Worm (Caenorhabditis elegans) whole organism, late embryonic: ENCODE data around the gene srv-17.

Experiments
- C08G9.2 ChIP-seq: sonication (generic microtip); optimal IDR thresholded peaks from 2 replicates; lab custom pipeline; 2016; ENCODE audit warnings: mild to moderate bottlenecking, missing genetic modification characterization, moderate library complexity, missing compliant biosample characterization
- K02D7.2 ChIP-seq: sonication (generic microtip); optimal IDR thresholded peaks from 2 replicates; lab custom pipeline; 2017; ENCODE audit warnings: mild to moderate bottlenecking, missing genetic modification characterization, missing compliant biosample characterization
- T23F11.4 ChIP-seq: fragments of 200-800 bp; sonication (Bioruptor generic); optimal IDR thresholded peaks from 2 replicates; lab custom pipeline; 2018; ENCODE audit warnings: mild to moderate bottlenecking, missing genetic modification characterization, missing compliant biosample characterization
- Y22D7AL.16 ChIP-seq: sonication (generic microtip); optimal IDR thresholded peaks from 2 replicates; lab custom pipeline; 2016; ENCODE audit warnings: missing genetic modification characterization, missing compliant biosample characterization
- ceh-14 ChIP-seq: sonication (generic microtip); optimal IDR thresholded peaks from 2 replicates; lab custom pipeline; 2016; ENCODE audit warnings: missing genotype, missing genetic modification characterization, missing compliant biosample characterization
- ceh-2 ChIP-seq: sonication (generic microtip); optimal IDR thresholded peaks from 2 replicates; lab custom pipeline; 2016; ENCODE audit warnings: missing genotype, missing genetic modification characterization, missing compliant biosample characterization
- ceh-22 ChIP-seq: sonication (generic microtip); optimal IDR thresholded peaks from 2 replicates; lab custom pipeline; 2017; ENCODE audit warnings: missing biosample characterization, missing genetic modification characterization
- ceh-24 ChIP-seq: sonication (generic microtip); optimal IDR thresholded peaks from 2 replicates; lab custom pipeline; 2016; ENCODE audit warnings: mild to moderate bottlenecking, missing genetic modification characterization, missing compliant biosample characterization
- ceh-30 ChIP-seq: fragments of 150-350 bp; optimal IDR thresholded peaks from 2 replicates; lab custom pipeline; 2014; ENCODE audit warnings: missing biosample characterization, missing genetic modification characterization
- ceh-31 ChIP-seq: sonication (generic microtip); optimal IDR thresholded peaks from 2 replicates; lab custom pipeline; 2016; ENCODE audit warnings: missing genetic modification characterization, missing compliant biosample characterization
- ceh-34 ChIP-seq: sonication (generic microtip); optimal IDR thresholded peaks from 2 replicates; lab custom pipeline; 2016; ENCODE audit warnings: mild to moderate bottlenecking, missing genetic modification characterization, missing compliant biosample characterization
- ceh-48 ChIP-seq: sonication (generic microtip); optimal IDR thresholded peaks from 2 replicates; lab custom pipeline; 2016; ENCODE audit warnings: missing genetic modification characterization, inconsistent platforms, missing compliant biosample characterization
- ceh-6 ChIP-seq: fragments of 200-800 bp; sonication (Bioruptor generic); optimal IDR thresholded peaks from 2 replicates; lab custom pipeline; 2018; ENCODE audit warnings: mild to moderate bottlenecking, missing genetic modification characterization, missing compliant biosample characterization
- ceh-9 ChIP-seq: sonication (generic microtip); optimal IDR thresholded peaks from 2 replicates; lab custom pipeline; 2016; ENCODE audit warnings: mild to moderate bottlenecking, missing genetic modification characterization, inconsistent platforms, missing compliant biosample characterization
- che-1 ChIP-seq: sonication (generic microtip); optimal IDR thresholded peaks from 2 replicates; lab custom pipeline; 2016; ENCODE audit warnings: mild to moderate bottlenecking, missing genetic modification characterization, missing compliant biosample characterization
- dmd-4 ChIP-seq: sonication (generic microtip); optimal IDR thresholded peaks from 2 replicates; lab custom pipeline; 2016; ENCODE audit warnings: borderline replicate concordance, missing genetic modification characterization, missing compliant biosample characterization
- elt-4 ChIP-seq: sonication (generic microtip); optimal IDR thresholded peaks from 2 replicates; lab custom pipeline; 2016; ENCODE audit warnings: missing genetic modification characterization, missing compliant biosample characterization
- eyg-1 ChIP-seq: sonication (generic microtip); optimal IDR thresholded peaks from 2 replicates; lab custom pipeline; 2016; ENCODE audit warnings: missing genotype, missing genetic modification characterization, missing compliant biosample characterization
- fax-1 ChIP-seq: sonication (generic microtip); optimal IDR thresholded peaks from 2 replicates; lab custom pipeline; 2016; ENCODE audit warnings: missing genotype, missing genetic modification characterization, missing compliant biosample characterization
- fkh-10 ChIP-seq: fragments of 150-350 bp; optimal IDR thresholded peaks from 2 replicates; lab custom pipeline; 2014; ENCODE audit warnings: missing biosample characterization, missing genetic modification reagents, missing genetic modification characterization
- fkh-6 ChIP-seq: sonication (generic microtip); optimal IDR thresholded peaks from 2 replicates; lab custom pipeline; 2016; ENCODE audit warnings: missing genetic modification characterization, missing compliant biosample characterization
- hlh-13 ChIP-seq: fragments of 200-800 bp; sonication (Bioruptor generic); optimal IDR thresholded peaks from 2 replicates; lab custom pipeline; 2018; ENCODE audit warnings: mild to moderate bottlenecking, missing genetic modification characterization, missing compliant biosample characterization
- hlh-30 ChIP-seq: sonication (generic microtip); optimal IDR thresholded peaks from 2 replicates; lab custom pipeline; 2017; ENCODE audit warnings: antibody characterized with exemption, missing genetic modification characterization, missing compliant biosample characterization; ENCODE audit not compliant: insufficient read depth
- hlh-8 ChIP-seq: sonication (generic microtip); optimal IDR thresholded peaks from 2 replicates; lab custom pipeline; 2016; ENCODE audit warnings: missing genotype, missing genetic modification characterization, missing compliant biosample characterization
- lim-6 ChIP-seq: sonication (generic microtip); optimal IDR thresholded peaks from 2 replicates; lab custom pipeline; 2016; ENCODE audit warnings: missing genetic modification characterization, missing compliant biosample characterization
- lin-11 ChIP-seq: fragments of 200-800 bp; sonication (Bioruptor generic); optimal IDR thresholded peaks from 2 replicates; lab custom pipeline; 2018; ENCODE audit warnings: mild to moderate bottlenecking, missing genetic modification characterization, missing compliant biosample characterization
- mec-3 ChIP-seq: sonication (generic microtip); optimal IDR thresholded peaks from 2 replicates; lab custom pipeline; 2016; ENCODE audit warnings: borderline replicate concordance, missing genetic modification characterization, missing compliant biosample characterization
- nfya-1 ChIP-seq: sonication (generic microtip); optimal IDR thresholded peaks from 2 replicates; lab custom pipeline; 2017; ENCODE audit warnings: missing genetic modification characterization, mild to moderate bottlenecking, missing compliant biosample characterization, antibody characterized with exemption, moderate library complexity
- nhr-11 ChIP-seq: fragments of 150-350 bp; optimal IDR thresholded peaks from 2 replicates; lab custom pipeline; 2014; ENCODE audit warnings: missing biosample characterization, missing genetic modification characterization
- npax-4 ChIP-seq: sonication (generic microtip); optimal IDR thresholded peaks from 2 replicates; lab custom pipeline; 2016; ENCODE audit warnings: missing genetic modification characterization, missing compliant biosample characterization
- odd-2 ChIP-seq: sonication (generic microtip); optimal IDR thresholded peaks from 2 replicates; lab custom pipeline; 2017; ENCODE audit warnings: antibody characterized with exemption, mild to moderate bottlenecking, missing genetic modification characterization, missing compliant biosample characterization
- pha-2 ChIP-seq: sonication (generic microtip); optimal IDR thresholded peaks from 2 replicates; lab custom pipeline; 2017; ENCODE audit warnings: mild to moderate bottlenecking, missing genetic modification characterization, missing compliant biosample characterization
- pha-4 ChIP-seq: fragments of 150-350 bp; optimal IDR thresholded peaks from 2 replicates; lab custom pipeline; 2018; ENCODE audit warnings: missing biosample characterization, missing genetic modification reagents, missing genetic modification characterization
- pqm-1 ChIP-seq: sonication (generic microtip); optimal IDR thresholded peaks from 2 replicates; lab custom pipeline; 2016; ENCODE audit warnings: missing genetic modification characterization, missing compliant biosample characterization
- pros-1 ChIP-seq: fragments of 150-350 bp; optimal IDR thresholded peaks from 2 replicates; lab custom pipeline; 2014; ENCODE audit warnings: missing biosample characterization, missing genetic modification reagents, missing genetic modification characterization
- rnt-1 ChIP-seq: sonication (generic microtip); optimal IDR thresholded peaks from 2 replicates; lab custom pipeline; 2016; ENCODE audit warnings: missing genetic modification characterization, missing compliant biosample characterization
- syd-9 ChIP-seq: sonication (generic microtip); optimal IDR thresholded peaks from 2 replicates; lab custom pipeline; 2016; ENCODE audit warnings: mild to moderate bottlenecking, missing genetic modification characterization, moderate library complexity, missing compliant biosample characterization
- tbx-2 ChIP-seq: sonication (generic microtip); optimal IDR thresholded peaks from 2 replicates; lab custom pipeline; 2016; ENCODE audit warnings: missing genetic modification characterization, missing compliant biosample characterization
- unc-86 ChIP-seq: sonication (generic microtip); optimal IDR thresholded peaks from 2 replicates; lab custom pipeline; 2016; ENCODE audit warnings: missing genetic modification characterization, missing compliant biosample characterization
- ztf-16 ChIP-seq: sonication (generic microtip); optimal IDR thresholded peaks from 2 replicates; lab custom pipeline; 2017; ENCODE audit warnings: missing genetic modification characterization, missing compliant biosample characterization

srv-17 gene

ce11 chrIV:5867189-5867588 lies 2.8 kb downstream of the srv-17 start, which contains the start of gene C06E7.88:
Gene C06E7.88 (minus strand): TSS chrIV:5867289.
- no peak for TF ChIP-seq lin-11 (tag; lab: Kevin White, UChicago)
- TF ChIP-seq ceh-6 = no peak
- TF ChIP-seq T23F11.4 (GFP tag; lab: Kevin White, UChicago) = no peak
- no peak for TF ChIP-seq rnt-1 (tag; lab: Kevin White, UChicago)
- no peak for TF ChIP-seq fkh-6 (tag; lab: Kevin White, UChicago)
- no peak for TF ChIP-seq ceh-22 (tag; lab: Kevin White, UChicago)
- no peak for TF ChIP-seq lim-6 (tag; lab: Kevin White, UChicago)
- TF ChIP-seq ceh-34 (tag; lab: Kevin White, UChicago) = no peak
- no peak for TF ChIP-seq nhr-11 (tag; lab: Kevin White, UChicago)
- TF ChIP-seq hlh-13 (GFP tag; lab: Kevin White, UChicago) = no peak
- no peak for TF ChIP-seq odd-2
- TF ChIP-seq ceh-24 (tag; lab: Kevin White, UChicago) = no peak
- no peak for TF ChIP-seq fkh-10 (GFP tag; lab: Kevin White, UChicago)
- TF ChIP-seq unc-86 (tag; lab: Kevin White, UChicago) = no peak
- no peak for TF ChIP-seq hlh-30 (tag; lab: Kevin White, UChicago)
- TF ChIP-seq mec-3 (tag; lab: Kevin White, UChicago) = no peak
- no peak for TF ChIP-seq ceh-9 (tag; lab: Kevin White, UChicago)

- TF ChIP-seq npax-4 (tag; lab: Kevin White, UChicago) = no peak
- TF ChIP-seq ztf-16 (tag; lab: Kevin White, UChicago) = no peak
- no peak for TF ChIP-seq ceh-30 (tag; lab: Kevin White, UChicago)
- no peak for TF ChIP-seq elt-4 (tag; lab: Kevin White, UChicago)
- no peak for TF ChIP-seq ceh-48 (tag; lab: Kevin White, UChicago)
- no peak for TF ChIP-seq fax-1 (tag; lab: Kevin White, UChicago)
- TF ChIP-seq syd-9 (tag; lab: Kevin White, UChicago) = no peak
- TF ChIP-seq fkh-6 (tag; lab: Kevin White, UChicago) = no peak
- no peak for TF ChIP-seq ceh-9 (tag; lab: Kevin White, UChicago)
- no peak for TF ChIP-seq hlh-8
- TF ChIP-seq rnt-1 (tag; lab: Kevin White, UChicago) = no peak
- no peak for TF ChIP-seq K02D7.2
- no peak for TF ChIP-seq che-1 (tag; lab: Kevin White, UChicago)
- TF ChIP-seq pqm-1 = no peak
- TF ChIP-seq ceh-14 (tag; lab: Kevin White, UChicago) = no peak
Observed at ce11 chrIV:5865818-5866217, 4.2 kb downstream of the srv-17 start, which contains the start of gene spe-27. Gene spe-27 (minus strand): TSS chrIV:5865918.

ce11 chrIV:5860762-5861161 lies 9.2 kb downstream of the srv-17 start:
- no peak for TF ChIP-seq unc-86 (tag; lab: Kevin White, UChicago)
- TF ChIP-seq pros-1 = peak; percentile 50
- no peak for TF ChIP-seq dmd-4
- no peak for TF ChIP-seq pha-4 (tag; lab: Kevin White, UChicago)
- no peak for TF ChIP-seq ceh-6
- TF ChIP-seq ceh-34 (tag; lab: Kevin White, UChicago) = peak; percentile 19
- TF ChIP-seq pha-2 (tag; lab: Kevin White, UChicago) = no peak
- TF ChIP-seq eyg-1 (tag; lab: Kevin White, UChicago) = no peak
- TF ChIP-seq nfya-1 (tag; lab: Kevin White, UChicago) = peak; percentile 14
- TF ChIP-seq ceh-31 (tag; lab: Kevin White, UChicago) = peak; percentile 78
- no peak for TF ChIP-seq C08G9.2
- no peak for TF ChIP-seq Y22D7AL.16 (tag; lab: Kevin White, UChicago)
- TF ChIP-seq tbx-2 (tag; lab: Kevin White, UChicago) = peak; percentile 37
- TF ChIP-seq ceh-2 (tag; lab: Kevin White, UChicago) = peak; percentile 22
- no peak for TF ChIP-seq ceh-30 (tag; lab: Kevin White, UChicago)
- no peak for TF ChIP-seq ceh-9 (tag; lab: Kevin White, UChicago)
- TF ChIP-seq fkh-10 (GFP tag; lab: Kevin White, UChicago) = no peak
- no peak for TF ChIP-seq T23F11.4 (GFP tag; lab: Kevin White, UChicago)
- TF ChIP-seq, all 69 proteins: peak for 6
